Fruit fly (Drosophila melanogaster) whole organism, embryonic: ENCODE data around the gene Charon.
A peak's percentile ranks its signal among the peaks of the same experiment; 100 is the strongest.

Source experiments
- B-H1 ChIP-seq: fragments of 200-800 bp; sonication (Bioruptor generic); IDR thresholded peaks from 3 replicates; pipeline ENCODE4 v1.3.6; 2022; ENCODE audit warnings: missing biosample characterization, missing genetic modification characterization
- BEAF-32 ChIP-seq: fragments of 200-800 bp; sonication (Bioruptor generic); optimal IDR thresholded peaks from 3 replicates; lab custom pipeline; 2017; ENCODE audit warnings: missing biosample characterization, missing genetic modification characterization, mild to moderate bottlenecking, moderate library complexity, missing genetic modification reagents
- CG10147 ChIP-seq: fragments of 200-800 bp; sonication (Bioruptor generic); optimal IDR thresholded peaks from 2 replicates; lab custom pipeline; 2019; ENCODE audit warnings: missing biosample characterization, mild to moderate bottlenecking, missing genetic modification characterization, moderate library complexity
- CG10267 ChIP-seq: fragments of 200-800 bp; sonication (Bioruptor generic); optimal IDR thresholded peaks from 2 replicates; lab custom pipeline; 2018; ENCODE audit warnings: missing biosample characterization, mild to moderate bottlenecking, missing genetic modification characterization, moderate library complexity
- CG11456 ChIP-seq: fragments of 200-800 bp; sonication (Bioruptor generic); IDR thresholded peaks from 3 replicates; pipeline ENCODE4 v1.3.6; 2022; ENCODE audit warnings: missing biosample characterization, missing genetic modification characterization
- CG12659 ChIP-seq: fragments of 200-800 bp; sonication (Bioruptor generic); optimal IDR thresholded peaks from 3 replicates; lab custom pipeline; 2017; ENCODE audit warnings: mild to moderate bottlenecking, missing biosample characterization, missing genetic modification reagents, missing genetic modification characterization
- CG12769 ChIP-seq: fragments of 200-800 bp; sonication (Bioruptor generic); optimal IDR thresholded peaks from 2 replicates; lab custom pipeline; 2019; ENCODE audit warnings: missing biosample characterization, mild to moderate bottlenecking, missing genetic modification characterization, moderate library complexity
- CG14710 ChIP-seq: fragments of 200-800 bp; sonication (Bioruptor generic); optimal IDR thresholded peaks from 3 replicates; lab custom pipeline; 2019; ENCODE audit warnings: missing biosample characterization, mild to moderate bottlenecking, missing genetic modification characterization, moderate library complexity
- CG15514 ChIP-seq: fragments of 200-800 bp; sonication (Bioruptor generic); optimal IDR thresholded peaks from 3 replicates; lab custom pipeline; 2017; ENCODE audit warnings: missing biosample characterization, missing genetic modification characterization, mild to moderate bottlenecking, moderate library complexity, missing genetic modification reagents
- CG17359 ChIP-seq: fragments of 200-800 bp; sonication (Bioruptor generic); optimal IDR thresholded peaks from 3 replicates; lab custom pipeline; 2018; ENCODE audit warnings: missing biosample characterization, mild to moderate bottlenecking, missing genetic modification characterization, moderate library complexity
- CG17385 ChIP-seq: fragments of 200-800 bp; sonication (Bioruptor generic); optimal IDR thresholded peaks from 3 replicates; lab custom pipeline; 2018; ENCODE audit warnings: missing biosample characterization, mild to moderate bottlenecking, missing genetic modification characterization
- CG17612 ChIP-seq: fragments of 200-800 bp; sonication (Bioruptor generic); IDR thresholded peaks from 2 replicates; pipeline ENCODE4 v1.3.6; 2022; ENCODE audit warnings: missing biosample characterization, missing genetic modification characterization
- CG2116 ChIP-seq: fragments of 200-800 bp; sonication (Bioruptor generic); optimal IDR thresholded peaks from 3 replicates; lab custom pipeline; 2018; ENCODE audit warnings: missing biosample characterization, mild to moderate bottlenecking, missing genetic modification characterization
- CG2199 ChIP-seq: fragments of 200-800 bp; sonication (Bioruptor generic); IDR thresholded peaks from 3 replicates; pipeline ENCODE4 v1.3.6; 2022; ENCODE audit warnings: missing biosample characterization, missing genetic modification characterization
- CG3847 ChIP-seq: fragments of 200-800 bp; sonication (Bioruptor generic); IDR thresholded peaks from 2 replicates; pipeline ENCODE4 v1.3.6; 2022; ENCODE audit warnings: missing biosample characterization, missing genetic modification characterization
- CG42726 ChIP-seq: fragments of 200-800 bp; sonication (Bioruptor generic); IDR thresholded peaks from 2 replicates; pipeline ENCODE4 v1.3.6; 2022; ENCODE audit warnings: missing biosample characterization, missing genetic modification characterization; ENCODE audit not compliant: partially characterized antibody
- CG4328 ChIP-seq: fragments of 200-800 bp; sonication (Bioruptor generic); optimal IDR thresholded peaks from 3 replicates; lab custom pipeline; 2017; ENCODE audit warnings: missing biosample characterization, missing genetic modification reagents, missing genetic modification characterization
- CG4424 ChIP-seq: fragments of 200-800 bp; sonication (Bioruptor generic); optimal IDR thresholded peaks from 3 replicates; lab custom pipeline; 2016; ENCODE audit warnings: missing biosample characterization, missing genetic modification characterization
- CG4707 ChIP-seq: fragments of 200-800 bp; sonication (Bioruptor generic); optimal IDR thresholded peaks from 2 replicates; lab custom pipeline; 2018; ENCODE audit warnings: missing biosample characterization, mild to moderate bottlenecking, missing genetic modification characterization, moderate library complexity
- CG4730 ChIP-seq: fragments of 200-800 bp; sonication (Bioruptor generic); IDR thresholded peaks from 2 replicates; pipeline ENCODE4 v1.3.6; 2022; ENCODE audit warnings: missing biosample characterization, missing genetic modification characterization
- CG6791 ChIP-seq: fragments of 200-800 bp; sonication (Bioruptor generic); IDR thresholded peaks from 3 replicates; pipeline ENCODE4 v1.3.6; 2022; ENCODE audit warnings: missing biosample characterization, missing genetic modification characterization; ENCODE audit not compliant: partially characterized antibody
- CG6854 ChIP-seq: fragments of 200-800 bp; sonication (Bioruptor generic); optimal IDR thresholded peaks from 3 replicates; lab custom pipeline; 2017; ENCODE audit warnings: missing biosample characterization, mild to moderate bottlenecking, missing genetic modification characterization
- CG9215 ChIP-seq: fragments of 200-800 bp; sonication (Bioruptor generic); IDR thresholded peaks from 2 replicates; pipeline ENCODE4 v1.3.6; 2022; ENCODE audit warnings: missing biosample characterization, missing genetic modification characterization
- CG9797 ChIP-seq: fragments of 200-800 bp; sonication (Bioruptor generic); optimal IDR thresholded peaks from 3 replicates; lab custom pipeline; 2018; ENCODE audit warnings: missing biosample characterization, mild to moderate bottlenecking, missing genetic modification characterization
- Dip3 ChIP-seq: fragments of 200-800 bp; sonication (Bioruptor generic); optimal IDR thresholded peaks from 3 replicates; lab custom pipeline; 2016; ENCODE audit warnings: missing biosample characterization, missing genetic modification characterization
- E2f2 ChIP-seq: fragments of 200-800 bp; sonication (Bioruptor generic); IDR thresholded peaks from 2 replicates; pipeline ENCODE4 v1.3.6; 2022; ENCODE audit warnings: missing biosample characterization, missing genetic modification characterization
- Fer2 ChIP-seq: fragments of 200-800 bp; sonication (Bioruptor generic); optimal IDR thresholded peaks from 2 replicates; lab custom pipeline; 2018; ENCODE audit warnings: missing biosample characterization, mild to moderate bottlenecking, missing genetic modification characterization, moderate library complexity
- Fer3 ChIP-seq: fragments of 200-800 bp; sonication (Bioruptor generic); optimal IDR thresholded peaks from 2 replicates; lab custom pipeline; 2018; ENCODE audit warnings: missing biosample characterization, mild to moderate bottlenecking, missing genetic modification characterization, moderate library complexity
- MESR4 ChIP-seq: fragments of 200-800 bp; sonication (Bioruptor generic); optimal IDR thresholded peaks from 2 replicates; lab custom pipeline; 2018; ENCODE audit warnings: missing biosample characterization, mild to moderate bottlenecking, missing genetic modification characterization, moderate library complexity
- Meics ChIP-seq: fragments of 200-800 bp; sonication (Bioruptor generic); optimal IDR thresholded peaks from 2 replicates; lab custom pipeline; 2017; ENCODE audit warnings: missing biosample characterization, mild to moderate bottlenecking, missing genetic modification characterization
- Pdp1 ChIP-seq, 2 experiments: fragments of 200-800 bp; sonication (Bioruptor generic); optimal IDR thresholded peaks; 3 replicates each; lab custom pipeline; 2016; ENCODE audit warnings: missing biosample characterization in 2 of 2, missing genetic modification characterization in 2 of 2, mild to moderate bottlenecking in 1 of 2, moderate library complexity in 1 of 2
- Scr ChIP-seq: fragments of 200-800 bp; sonication (Bioruptor generic); IDR thresholded peaks from 2 replicates; pipeline ENCODE4 v1.3.6; 2022; ENCODE audit warnings: missing biosample characterization, missing genetic modification characterization; ENCODE audit not compliant: partially characterized antibody
- Sin3A ChIP-seq: fragments of >200 bp; optimal IDR thresholded peaks from 2 replicates; lab custom pipeline; 2018
- Sry-δ ChIP-seq: fragments of 200-800 bp; sonication (Bioruptor generic); optimal IDR thresholded peaks from 2 replicates; lab custom pipeline; 2016; ENCODE audit warnings: missing biosample characterization, missing genetic modification characterization
- Usf ChIP-seq: fragments of 200-800 bp; sonication (Bioruptor generic); optimal IDR thresholded peaks from 2 replicates; lab custom pipeline; 2017; ENCODE audit warnings: missing genotype, missing biosample characterization, missing genetic modification characterization
- YL-1 ChIP-seq: fragments of 200-800 bp; sonication (Bioruptor generic); optimal IDR thresholded peaks from 3 replicates; lab custom pipeline; 2017; ENCODE audit warnings: missing biosample characterization, mild to moderate bottlenecking, missing genetic modification characterization
- esg ChIP-seq: fragments of 200-800 bp; sonication (Bioruptor generic); conservative IDR thresholded peaks from 2 replicates; pipeline ENCODE4 v1.3.6; 2022; ENCODE audit warnings: missing biosample characterization, missing genetic modification characterization
- gfzf ChIP-seq: fragments of 200-800 bp; sonication (Bioruptor generic); optimal IDR thresholded peaks from 2 replicates; lab custom pipeline; 2016; ENCODE audit warnings: missing biosample characterization, mild to moderate bottlenecking, missing genetic modification characterization, moderate library complexity
- ham ChIP-seq: fragments of 200-800 bp; sonication (Bioruptor generic); IDR thresholded peaks from 2 replicates; pipeline ENCODE4 v1.3.6; 2022; ENCODE audit warnings: missing biosample characterization, missing genetic modification characterization
- kni ChIP-seq: fragments of 200-800 bp; sonication (Bioruptor generic); optimal IDR thresholded peaks from 3 replicates; lab custom pipeline; 2017; ENCODE audit warnings: mild to moderate bottlenecking, missing biosample characterization, missing genetic modification reagents, missing genetic modification characterization
- nerfin-1 ChIP-seq: fragments of 200-800 bp; sonication (Bioruptor generic); optimal IDR thresholded peaks from 3 replicates; lab custom pipeline; 2019; ENCODE audit warnings: missing biosample characterization, mild to moderate bottlenecking, missing genetic modification characterization, moderate library complexity
- ranshi ChIP-seq: fragments of 200-800 bp; sonication (Bioruptor generic); IDR thresholded peaks from 2 replicates; pipeline ENCODE4 v1.3.6; 2022; ENCODE audit warnings: missing biosample characterization, missing genetic modification characterization
- row ChIP-seq: fragments of 200-800 bp; sonication (Bioruptor generic); IDR thresholded peaks from 3 replicates; pipeline ENCODE4 v1.3.6; 2022; ENCODE audit warnings: missing biosample characterization, missing genetic modification characterization
- tin ChIP-seq: fragments of 200-800 bp; sonication (Bioruptor generic); optimal IDR thresholded peaks from 3 replicates; lab custom pipeline; 2016; ENCODE audit warnings: missing biosample characterization, missing genetic modification characterization
- tna ChIP-seq: fragments of 200-800 bp; sonication (Bioruptor generic); IDR thresholded peaks from 2 replicates; pipeline ENCODE4 v1.3.6; 2022; ENCODE audit warnings: missing biosample characterization, missing genetic modification characterization; ENCODE audit not compliant: partially characterized antibody
- vfl ChIP-seq: fragments of 200-800 bp; sonication (Bioruptor generic); optimal IDR thresholded peaks from 2 replicates; lab custom pipeline; 2016; ENCODE audit warnings: missing biosample characterization, missing genetic modification characterization
- vnd ChIP-seq: fragments of 200-800 bp; sonication (Bioruptor generic); IDR thresholded peaks from 3 replicates; pipeline ENCODE4 v1.3.6; 2022; ENCODE audit warnings: missing biosample characterization, missing genetic modification characterization; ENCODE audit not compliant: partially characterized antibody
- wdn ChIP-seq: fragments of 200-800 bp; sonication (Bioruptor generic); IDR thresholded peaks from 2 replicates; pipeline ENCODE4 v1.3.6; 2022; ENCODE audit warnings: missing biosample characterization, missing genetic modification characterization
- z ChIP-seq: fragments of 200-800 bp; sonication (Bioruptor generic); IDR thresholded peaks from 3 replicates; pipeline ENCODE4 v1.3.6; 2022; ENCODE audit warnings: missing biosample characterization, missing genetic modification characterization
- zen ChIP-seq: fragments of 200-800 bp; sonication (Bioruptor generic); optimal IDR thresholded peaks from 3 replicates; lab custom pipeline; 2018; ENCODE audit warnings: missing biosample characterization, mild to moderate bottlenecking, missing genetic modification characterization, moderate library complexity

The Charon gene

DNA sequence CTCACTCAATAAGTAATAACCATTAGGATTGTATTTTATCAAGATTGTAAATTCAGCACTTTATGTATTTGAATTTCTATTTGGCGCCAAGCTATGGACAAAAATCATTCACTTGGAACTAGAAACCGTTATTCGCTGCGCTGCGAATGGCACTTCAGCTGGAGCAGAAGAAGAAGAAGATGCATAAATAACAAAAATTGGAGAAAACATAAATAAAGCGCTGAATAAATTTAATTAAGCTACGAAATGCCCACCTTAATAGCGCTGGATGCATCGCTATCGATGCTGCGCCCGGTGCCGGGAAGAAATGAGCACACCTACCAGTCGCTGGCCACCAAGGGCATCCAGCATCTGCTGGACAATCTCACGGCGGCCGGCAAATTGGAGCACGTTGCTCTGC lies 8.3 kb downstream of the Charon start, which contains the start of gene IntS14 (continued):
- TF ChIP-seq Meics (GFP tag; lab: Kevin White, UChicago) (no peak), CG4424 (GFP tag; lab: Kevin White, UChicago) (no peak), CG6791 (GFP tag; lab: Robert Waterston, UW) (0 out of 3 replicates have a peak, but pooled peaks have one; percentile 23), nerfin-1 (tag; lab: Kevin White, UChicago) (no peak), CG4707 (GFP tag; lab: Kevin White, UChicago) (no peak), CG17612 (GFP tag; lab: Robert Waterston, UW) (no peak), CG12769 (tag; lab: Kevin White, UChicago) (no peak), CG9215 (no peak), CG6854 (GFP tag; lab: Kevin White, UChicago) (no peak), wdn (GFP tag; lab: Robert Waterston, UW) (no peak), Fer3 (tag; lab: Kevin White, UChicago) (no peak), MESR4 (GFP tag; lab: Kevin White, UChicago) (peak; percentile 30), tna (GFP tag; lab: Robert Waterston, UW) (no peak), YL-1 (peak; percentile 8), vfl (GFP tag; lab: Kevin White, UChicago) (no peak), ranshi (GFP tag; lab: Robert Waterston, UW) (no peak), z (GFP tag; lab: Robert Waterston, UW) (no peak), CG42726 (0 out of 2 replicates have a peak, but pooled peaks have one; percentile 5), CG10267 (tag; lab: Kevin White, UChicago) (peak; percentile 37), Fer2 (tag; lab: Kevin White, UChicago) (no peak), ham (GFP tag; lab: Robert Waterston, UW) (no peak), Pdp1 (GFP tag; optimal IDR thresholded peaks at IDR 0.05; lab: Kevin White, UChicago) (peak in 1 of 2 experiments; percentile 30), CG17385 (GFP tag; lab: Kevin White, UChicago) (peak; percentile 97), Usf (GFP tag; lab: Kevin White, UChicago) (no peak), Sin3A (peak; percentile 38), E2f2 (GFP tag; lab: Robert Waterston, UW) (peak; percentile 93), CG11456 (GFP tag; lab: Robert Waterston, UW) (no peak), Scr (GFP tag; lab: Robert Waterston, UW) (peak; percentile 29; the same call in 1 of the 2 replicates), esg (GFP tag; lab: Robert Waterston, UW) (no peak), row (GFP tag; lab: Robert Waterston, UW) (no peak; the same call in 2 of the 3 replicates), CG4730 (no peak), BEAF-32 (GFP tag; lab: Kevin White, UChicago) (peak; percentile 35), CG4328 (GFP tag; lab: Kevin White, UChicago) (no peak), kni (GFP tag; lab: Kevin White, UChicago) (peak; percentile 3), B-H1 (GFP tag; lab: Robert Waterston, UW) (no peak), Dip3 (GFP tag; lab: Kevin White, UChicago) (no peak), CG3847 (no peak), CG15514 (GFP tag; lab: Kevin White, UChicago) (peak; percentile 68), CG12659 (peak; percentile 9), CG9797 (GFP tag; lab: Kevin White, UChicago) (peak; percentile 9), CG14710 (tag; lab: Kevin White, UChicago) (peak; percentile 12), Sry-δ (GFP tag; lab: Kevin White, UChicago) (peak; percentile 37), tin (GFP tag; lab: Kevin White, UChicago) (no peak), zen (tag; lab: Kevin White, UChicago) (no peak), CG2116 (no peak), CG2199 (GFP tag; lab: Robert Waterston, UW) (no peak), CG10147 (GFP tag; lab: Kevin White, UChicago) (no peak), vnd (GFP tag; lab: Robert Waterston, UW) (no peak), gfzf (peak; percentile 17), CG17359 (tag; lab: Kevin White, UChicago) (no peak)
